Worm (Caenorhabditis elegans): Measurements from ENCODE around the gene srr-2.

Gene srr-2

ce11 chrV:19177070-19177469 lies 39.9 kb downstream of the srr-2 start:
- TF ChIP-seq sma-3 (GFP tag; optimal IDR thresholded peaks at IDR 0.05) = no peak
- no peak for TF ChIP-seq nhr-25 (tag; optimal IDR thresholded peaks at IDR 0.05)
- no peak for TF ChIP-seq nhr-11 (tag; optimal IDR thresholded peaks at IDR 0.05)
- no peak for TF ChIP-seq mbf-1 (tag; optimal IDR thresholded peaks at IDR 0.05)
- TF ChIP-seq lin-11 (tag; optimal IDR thresholded peaks at IDR 0.05) = no peak

- TF ChIP-seq nhr-25 (tag; optimal IDR thresholded peaks at IDR 0.05) (no peak), ceh-16 (tag; optimal IDR thresholded peaks at IDR 0.05) (no peak), ztf-1 (GFP tag; conservative IDR thresholded peaks at IDR 0.05) (no peak), sma-3 (GFP tag; optimal IDR thresholded peaks at IDR 0.05) (no peak), sma-9 (GFP tag; optimal IDR thresholded peaks at IDR 0.05) (no peak), sma-9 (tag; optimal IDR thresholded peaks at IDR 0.05) (no peak), crh-2 (tag; optimal IDR thresholded peaks at IDR 0.05) (no peak), nhr-23 (tag; optimal IDR thresholded peaks at IDR 0.05) (no peak), unc-39 (tag; optimal IDR thresholded peaks at IDR 0.05) (no peak), mab-5 (tag; optimal IDR thresholded peaks at IDR 0.05) (no peak), F13H6.1 (tag; optimal IDR thresholded peaks at IDR 0.05) (no peak)
These were observed 41.3 kb downstream of the srr-2 start for ce11 chrV:19175714-19176113.

ce11 chrV:19174626-19175025 lies 42.4 kb downstream of the srr-2 start, which contains the start of gene hot-2:
hot-2 (plus strand) TSS chrV:19174759.
- TF ChIP-seq lin-39 (tag; optimal IDR thresholded peaks at IDR 0.05) (no peak), lin-13 (GFP tag; optimal IDR thresholded peaks at IDR 0.05) (no peak), gmeb-1 (tag; optimal IDR thresholded peaks at IDR 0.05) (no peak), mab-5 (tag; optimal IDR thresholded peaks at IDR 0.05) (no peak), fos-1 (tag; optimal IDR thresholded peaks at IDR 0.05) (no peak), nhr-77 (tag; optimal IDR thresholded peaks at IDR 0.05) (no peak), ztf-11 (tag; optimal IDR thresholded peaks at IDR 0.05) (no peak), nhr-25 (tag; optimal IDR thresholded peaks at IDR 0.05) (no peak), F13H6.1 (tag; optimal IDR thresholded peaks at IDR 0.05) (no peak), lsy-2 (tag; optimal IDR thresholded peaks at IDR 0.05) (no peak), nhr-11 (tag; optimal IDR thresholded peaks at IDR 0.05) (no peak), peb-1 (tag; optimal IDR thresholded peaks at IDR 0.05) (no peak), mdl-1 (tag; optimal IDR thresholded peaks at IDR 0.05) (no peak), ama-1 (optimal IDR thresholded peaks at IDR 0.05) (no peak), lin-11 (tag; optimal IDR thresholded peaks at IDR 0.05) (no peak), blmp-1 (tag; optimal IDR thresholded peaks at IDR 0.05; ENCODE audit: insufficient read depth) (no peak), nhr-21 (tag; optimal IDR thresholded peaks at IDR 0.05) (no peak), unc-39 (tag; optimal IDR thresholded peaks at IDR 0.05) (no peak), ztf-4 (tag; optimal IDR thresholded peaks at IDR 0.05) (no peak), elt-3 (tag; optimal IDR thresholded peaks at IDR 0.05) (no peak)
